Fruit fly (Drosophila melanogaster) whole organism, embryonic: ENCODE data around the gene CG8281.

Experiments
- Asciz ChIP-seq: fragments of 200-800 bp; sonication (Bioruptor generic); optimal IDR thresholded peaks from 2 replicates; lab custom pipeline; 2017; ENCODE audit warnings: missing biosample characterization, mild to moderate bottlenecking, missing genetic modification characterization, missing genetic modification reagents
- CG10274 ChIP-seq: fragments of 200-800 bp; sonication (Bioruptor generic); optimal IDR thresholded peaks from 3 replicates; lab custom pipeline; 2017; ENCODE audit warnings: missing biosample characterization, mild to moderate bottlenecking, missing genetic modification characterization
- CG10431 ChIP-seq: fragments of 200-800 bp; sonication (Bioruptor generic); optimal IDR thresholded peaks from 3 replicates; lab custom pipeline; 2018; ENCODE audit warnings: missing biosample characterization, mild to moderate bottlenecking, missing genetic modification characterization
- CG10462 ChIP-seq: fragments of 200-800 bp; sonication (Bioruptor generic); optimal IDR thresholded peaks from 2 replicates; lab custom pipeline; 2016; ENCODE audit warnings: missing biosample characterization, missing genetic modification characterization
- CG11093 ChIP-seq: fragments of 200-800 bp; sonication (Bioruptor generic); IDR thresholded peaks from 3 replicates; pipeline ENCODE4 v1.3.6; 2022; ENCODE audit warnings: missing biosample characterization, missing genetic modification characterization
- CG12942 ChIP-seq: fragments of 200-800 bp; sonication (Bioruptor generic); optimal IDR thresholded peaks from 3 replicates; lab custom pipeline; 2016; ENCODE audit warnings: missing biosample characterization, missing genetic modification characterization
- CG14014 ChIP-seq: fragments of 200-800 bp; sonication (Bioruptor generic); IDR thresholded peaks from 2 replicates; pipeline ENCODE4 v1.3.6; 2022; ENCODE audit warnings: missing biosample characterization, missing genetic modification characterization
- CG14441 ChIP-seq: fragments of 200-800 bp; sonication (Bioruptor generic); IDR thresholded peaks from 2 replicates; pipeline ENCODE4 v1.3.6; 2022; ENCODE audit warnings: missing biosample characterization, missing genetic modification characterization
- CG14710 ChIP-seq: fragments of 200-800 bp; sonication (Bioruptor generic); optimal IDR thresholded peaks from 3 replicates; lab custom pipeline; 2019; ENCODE audit warnings: missing biosample characterization, mild to moderate bottlenecking, missing genetic modification characterization, moderate library complexity
- CG15073 ChIP-seq: fragments of 200-800 bp; sonication (Bioruptor generic); optimal IDR thresholded peaks from 2 replicates; lab custom pipeline; 2016; ENCODE audit warnings: missing biosample characterization, missing genetic modification characterization
- CG15696 ChIP-seq: fragments of 200-800 bp; sonication (Bioruptor generic); optimal IDR thresholded peaks from 2 replicates; lab custom pipeline; 2019; ENCODE audit warnings: missing biosample characterization, mild to moderate bottlenecking, missing genetic modification characterization, moderate library complexity
- CG1647 ChIP-seq: fragments of 200-800 bp; sonication (Bioruptor generic); optimal IDR thresholded peaks from 3 replicates; lab custom pipeline; 2016; ENCODE audit warnings: missing biosample characterization, missing genetic modification characterization
- CG16815 ChIP-seq: fragments of 200-800 bp; sonication (Bioruptor generic); optimal IDR thresholded peaks from 3 replicates; lab custom pipeline; 2017; ENCODE audit warnings: missing biosample characterization, mild to moderate bottlenecking, missing genetic modification characterization
- CG18011 ChIP-seq: fragments of 200-800 bp; sonication (Bioruptor generic); optimal IDR thresholded peaks from 2 replicates; lab custom pipeline; 2017; ENCODE audit warnings: missing biosample characterization, missing genetic modification characterization, mild to moderate bottlenecking, moderate library complexity, missing genotype
- CG2116 ChIP-seq: fragments of 200-800 bp; sonication (Bioruptor generic); optimal IDR thresholded peaks from 3 replicates; lab custom pipeline; 2018; ENCODE audit warnings: missing biosample characterization, mild to moderate bottlenecking, missing genetic modification characterization
- CG3065 ChIP-seq: fragments of 200-800 bp; sonication (Bioruptor generic); optimal IDR thresholded peaks from 2 replicates; lab custom pipeline; 2016; ENCODE audit warnings: missing biosample characterization, missing genetic modification characterization
- CG4707 ChIP-seq: fragments of 200-800 bp; sonication (Bioruptor generic); optimal IDR thresholded peaks from 2 replicates; lab custom pipeline; 2018; ENCODE audit warnings: missing biosample characterization, mild to moderate bottlenecking, missing genetic modification characterization, moderate library complexity
- CG4730 ChIP-seq: fragments of 200-800 bp; sonication (Bioruptor generic); IDR thresholded peaks from 2 replicates; pipeline ENCODE4 v1.3.6; 2022; ENCODE audit warnings: missing biosample characterization, missing genetic modification characterization
- CG6654 ChIP-seq: fragments of 200-800 bp; sonication (Bioruptor generic); optimal IDR thresholded peaks from 2 replicates; lab custom pipeline; 2017; ENCODE audit warnings: missing biosample characterization, mild to moderate bottlenecking, missing genetic modification characterization
- CG6854 ChIP-seq: fragments of 200-800 bp; sonication (Bioruptor generic); optimal IDR thresholded peaks from 3 replicates; lab custom pipeline; 2017; ENCODE audit warnings: missing biosample characterization, mild to moderate bottlenecking, missing genetic modification characterization
- CG7745 ChIP-seq: fragments of 200-800 bp; sonication (Bioruptor generic); optimal IDR thresholded peaks from 2 replicates; lab custom pipeline; 2018; ENCODE audit warnings: missing biosample characterization, mild to moderate bottlenecking, missing genetic modification characterization, moderate library complexity
- CG7786 ChIP-seq: fragments of 200-800 bp; sonication (Bioruptor generic); optimal IDR thresholded peaks from 2 replicates; lab custom pipeline; 2016; ENCODE audit warnings: missing biosample characterization, missing genetic modification characterization
- CG9797 ChIP-seq: fragments of 200-800 bp; sonication (Bioruptor generic); optimal IDR thresholded peaks from 3 replicates; lab custom pipeline; 2018; ENCODE audit warnings: missing biosample characterization, mild to moderate bottlenecking, missing genetic modification characterization
- CG9932 ChIP-seq: fragments of 200-800 bp; sonication (Bioruptor generic); IDR thresholded peaks from 2 replicates; pipeline ENCODE4 v1.3.6; 2022; ENCODE audit warnings: missing biosample characterization, missing genetic modification characterization
- CoRest ChIP-seq: fragments of 200-800 bp; sonication (Bioruptor generic); optimal IDR thresholded peaks from 3 replicates; lab custom pipeline; 2018; ENCODE audit warnings: missing biosample characterization, mild to moderate bottlenecking, missing genetic modification characterization, moderate library complexity
- Dek ChIP-seq: fragments of 200-800 bp; sonication (Bioruptor generic); optimal IDR thresholded peaks from 3 replicates; lab custom pipeline; 2019; ENCODE audit warnings: missing biosample characterization, mild to moderate bottlenecking, missing genetic modification characterization, moderate library complexity
- Doc3 ChIP-seq: fragments of 200-800 bp; sonication (Bioruptor generic); IDR thresholded peaks from 3 replicates; pipeline ENCODE4 v1.3.6; 2022; ENCODE audit warnings: missing biosample characterization, missing genetic modification characterization; ENCODE audit not compliant: partially characterized antibody
- Med ChIP-seq: fragments of 200-800 bp; sonication (Bioruptor generic); peaks from one replicate; lab custom pipeline; 2016; ENCODE audit warnings: missing biosample characterization, missing genetic modification characterization, mild to moderate bottlenecking, inconsistent platforms, moderate library complexity
- Myb ChIP-seq: fragments of 200-800 bp; sonication (Bioruptor generic); optimal IDR thresholded peaks from 2 replicates; lab custom pipeline; 2016; ENCODE audit warnings: missing biosample characterization, missing genetic modification characterization
- Nf-YA ChIP-seq: fragments of 200-800 bp; sonication (Bioruptor generic); IDR thresholded peaks from 2 replicates; pipeline ENCODE4 v1.3.6; 2022; ENCODE audit warnings: missing biosample characterization, missing genetic modification characterization
- Oaz ChIP-seq: fragments of 200-800 bp; sonication (Bioruptor generic); IDR thresholded peaks from 2 replicates; pipeline ENCODE4 v1.3.6; 2022; ENCODE audit warnings: missing biosample characterization, missing genetic modification characterization
- Sry-δ ChIP-seq: fragments of 200-800 bp; sonication (Bioruptor generic); optimal IDR thresholded peaks from 2 replicates; lab custom pipeline; 2016; ENCODE audit warnings: missing biosample characterization, missing genetic modification characterization
- ab ChIP-seq: fragments of 200-800 bp; sonication (Bioruptor generic); optimal IDR thresholded peaks from 2 replicates; lab custom pipeline; 2016; ENCODE audit warnings: missing biosample characterization, missing genetic modification characterization
- bsh ChIP-seq, 2 experiments: fragments of 200-800 bp; sonication (Bioruptor generic); optimal IDR thresholded peaks; 2 replicates each; lab custom pipeline; 2017 to 2018; ENCODE audit warnings: mild to moderate bottlenecking in 2 of 2, missing biosample characterization in 2 of 2, missing genetic modification characterization in 2 of 2, moderate library complexity in 1 of 2
- cad ChIP-seq: fragments of >200 bp; optimal IDR thresholded peaks from 2 replicates; lab custom pipeline; 2017; ENCODE audit warnings: missing biosample characterization, missing genetic modification characterization
- chm ChIP-seq: fragments of 200-800 bp; sonication (Bioruptor generic); IDR thresholded peaks from 2 replicates; pipeline ENCODE4 v1.3.6; 2022; ENCODE audit warnings: missing biosample characterization, missing genetic modification characterization
- dati ChIP-seq: fragments of 200-800 bp; sonication (Bioruptor generic); IDR thresholded peaks from 2 replicates; pipeline ENCODE4 v1.3.6; 2022; ENCODE audit warnings: missing biosample characterization, missing genetic modification characterization
- disco-r ChIP-seq: fragments of 200-800 bp; sonication (Bioruptor generic); optimal IDR thresholded peaks from 2 replicates; lab custom pipeline; 2016; ENCODE audit warnings: missing biosample characterization, missing genetic modification characterization
- dmrt11E ChIP-seq: fragments of 200-800 bp; sonication (Bioruptor generic); optimal IDR thresholded peaks from 3 replicates; lab custom pipeline; 2018; ENCODE audit warnings: missing biosample characterization, mild to moderate bottlenecking, missing genetic modification characterization, moderate library complexity
- hkb ChIP-seq, 2 experiments: fragments of 200-800 bp in 1 of 2; fragments of >200 bp in 1 of 2; sonication (Bioruptor generic) in 1 of 2; IDR thresholded peaks in 1 of 2; optimal IDR thresholded peaks in 1 of 2; 2 replicates each; pipeline versions ENCODE4 v1.3.6 to Lab custom; 2017 to 2022; ENCODE audit warnings: missing biosample characterization in 1 of 2, missing genetic modification characterization in 1 of 2
- mam ChIP-seq: fragments of 200-800 bp; sonication (Bioruptor generic); optimal IDR thresholded peaks from 3 replicates; lab custom pipeline; 2016; ENCODE audit warnings: missing biosample characterization, missing genetic modification characterization
- pzg ChIP-seq: fragments of 200-800 bp; sonication (Bioruptor generic); optimal IDR thresholded peaks from 3 replicates; lab custom pipeline; 2018; ENCODE audit warnings: missing biosample characterization, mild to moderate bottlenecking, missing genetic modification characterization, moderate library complexity
- seq ChIP-seq: fragments of 200-800 bp; sonication (Bioruptor generic); IDR thresholded peaks from 2 replicates; pipeline ENCODE4 v1.3.6; 2022; ENCODE audit warnings: missing biosample characterization, missing genetic modification characterization
- sqz ChIP-seq: fragments of 200-800 bp; sonication (Bioruptor generic); optimal IDR thresholded peaks from 3 replicates; lab custom pipeline; 2018; ENCODE audit warnings: missing biosample characterization, mild to moderate bottlenecking, missing genetic modification characterization
- tll ChIP-seq, 2 experiments: fragments of 200-800 bp in 1 of 2; fragments of >200 bp in 1 of 2; sonication (Bioruptor generic) in 1 of 2; optimal IDR thresholded peaks; 2 replicates each; lab custom pipeline; 2017 to 2019; ENCODE audit warnings: missing biosample characterization in 2 of 2, missing genetic modification characterization in 2 of 2, mild to moderate bottlenecking in 1 of 2, moderate library complexity in 1 of 2
- tna ChIP-seq: fragments of 200-800 bp; sonication (Bioruptor generic); IDR thresholded peaks from 2 replicates; pipeline ENCODE4 v1.3.6; 2022; ENCODE audit warnings: missing biosample characterization, missing genetic modification characterization; ENCODE audit not compliant: partially characterized antibody
- wor ChIP-seq: fragments of 200-800 bp; sonication (Bioruptor generic); IDR thresholded peaks from 2 replicates; pipeline ENCODE4 v1.3.6; 2022; ENCODE audit warnings: missing biosample characterization, missing genetic modification characterization
- zen2 ChIP-seq: fragments of 200-800 bp; sonication (Bioruptor generic); IDR thresholded peaks from 3 replicates; pipeline ENCODE4 v1.3.6; 2022; ENCODE audit warnings: missing biosample characterization, missing genetic modification characterization; ENCODE audit not compliant: partially characterized antibody

Gene CG8281

DNA sequence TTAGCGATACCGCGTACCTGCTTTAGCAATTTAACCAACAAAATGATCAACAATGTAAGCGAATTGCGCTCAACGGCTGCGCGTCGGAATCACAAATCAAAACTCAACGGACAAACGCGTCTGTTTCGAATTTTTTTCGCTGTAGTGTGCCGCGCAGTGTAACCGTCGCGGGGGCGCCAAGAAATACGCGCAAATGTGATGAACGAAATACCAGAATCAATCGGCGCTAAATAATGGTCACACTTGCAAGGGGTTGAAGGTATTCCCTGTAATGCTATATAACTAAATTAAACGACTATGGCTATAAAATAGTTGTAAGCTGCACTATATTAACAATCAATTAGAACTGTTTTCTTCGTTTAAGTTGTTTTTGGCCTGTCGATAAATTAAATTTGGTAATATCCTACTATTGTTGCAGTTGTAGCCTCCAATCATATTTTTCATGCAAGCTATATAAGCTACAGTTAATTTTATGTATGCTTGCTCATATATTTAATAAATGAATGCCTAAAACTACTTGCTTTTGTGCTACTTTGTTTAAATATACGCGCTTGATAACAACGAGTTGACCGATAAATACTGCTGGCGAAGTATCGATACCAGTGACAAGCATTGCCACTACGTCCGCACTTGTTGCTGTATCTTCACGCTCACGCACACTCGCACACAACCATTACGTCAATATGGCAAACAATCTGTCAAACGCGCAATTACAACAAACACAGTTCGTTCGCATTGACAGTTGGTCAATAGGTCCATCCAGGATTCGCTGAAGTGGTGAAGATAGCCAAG lies at the start of gene CG8281, which contains the start of gene pbl (continued):
- TF ChIP-seq CG15696 (tag; lab: Kevin White, UChicago) (peak; percentile 40), CG9932 (GFP tag; lab: Robert Waterston, UW) (peak; percentile 45), CG16815 (GFP tag; lab: Kevin White, UChicago) (no peak), pzg (GFP tag; lab: Kevin White, UChicago) (peak; percentile 89), hkb (optimal IDR thresholded peaks at IDR 0.05; lab: Kevin White, UChicago) (no peak), hkb (GFP tag; IDR thresholded peaks at IDR 0.05; lab: Robert Waterston, UW) (peak; percentile 62), bsh (GFP tag; optimal IDR thresholded peaks at IDR 0.05; lab: Kevin White, UChicago) (peak in 1 of 2 experiments; percentile 31), CoRest (tag; lab: Kevin White, UChicago) (peak; percentile 62), Myb (GFP tag; lab: Kevin White, UChicago) (peak; percentile 94), cad (GFP tag; lab: Kevin White, UChicago) (no peak), CG7786 (GFP tag; lab: Kevin White, UChicago) (peak; percentile 30), zen2 (GFP tag; lab: Robert Waterston, UW) (peak; percentile 53; the same call in 1 of the 3 replicates), CG14710 (tag; lab: Kevin White, UChicago) (peak; percentile 68), chm (GFP tag; lab: Robert Waterston, UW) (no peak), Sry-δ (GFP tag; lab: Kevin White, UChicago) (peak; percentile 70), CG4707 (no peak), CG10274 (GFP tag; lab: Kevin White, UChicago) (no peak), CG1647 (GFP tag; lab: Kevin White, UChicago) (peak; percentile 32), Nf-YA (GFP tag; lab: Robert Waterston, UW) (no peak), disco-r (GFP tag; lab: Kevin White, UChicago) (no peak), seq (GFP tag; lab: Robert Waterston, UW) (0 out of 2 replicates have a peak, but pooled peaks have one; percentile 6), Dek (peak; percentile 27), mam (GFP tag; lab: Kevin White, UChicago) (peak; percentile 40), CG10462 (GFP tag; lab: Kevin White, UChicago) (no peak), CG3065 (no peak), wor (GFP tag; lab: Robert Waterston, UW) (no peak), ab (no peak), Asciz (GFP tag; lab: Kevin White, UChicago) (no peak), CG7745 (tag; lab: Kevin White, UChicago) (no peak), tna (GFP tag; lab: Robert Waterston, UW) (peak; percentile 67), CG10431 (GFP tag; lab: Kevin White, UChicago) (no peak), dati (no peak), Med (peak; percentile 79), CG12942 (GFP tag; lab: Kevin White, UChicago) (no peak), tll (GFP tag; optimal IDR thresholded peaks at IDR 0.05; lab: Kevin White, UChicago) (no peak), CG9797 (GFP tag; lab: Kevin White, UChicago) (peak; percentile 90), CG6854 (GFP tag; lab: Kevin White, UChicago) (no peak), CG11093 (GFP tag; lab: Robert Waterston, UW) (no peak), CG15073 (no peak), dmrt11E (tag; lab: Kevin White, UChicago) (peak; percentile 44), CG14014 (GFP tag; lab: Robert Waterston, UW) (0 out of 2 replicates have a peak, but pooled peaks have one; percentile 40), CG2116 (GFP tag; lab: Kevin White, UChicago) (peak; percentile 73), CG18011 (GFP tag; lab: Kevin White, UChicago) (peak; percentile 33), CG6654 (no peak), CG14441 (GFP tag; lab: Robert Waterston, UW) (peak; percentile 69), CG4730 (GFP tag; lab: Robert Waterston, UW) (peak; percentile 17; the same call in 1 of the 2 replicates), Oaz (GFP tag; lab: Robert Waterston, UW) (no peak), sqz (GFP tag; lab: Kevin White, UChicago) (peak; percentile 77), Doc3 (GFP tag; lab: Robert Waterston, UW) (peak; percentile 75; the same call in 2 of the 3 replicates)
